Worm (Caenorhabditis elegans) whole organism, L1 larva: ENCODE results near the gene ceh-84.

ENCODE experiments used
- jun-1 ChIP-seq: fragments of 150-350 bp; optimal IDR thresholded peaks from 2 replicates; lab custom pipeline; 2014; ENCODE audit warnings: missing biosample characterization, missing genetic modification reagents, missing genetic modification characterization
- snpc-4 ChIP-seq: fragments of 150-350 bp; optimal IDR thresholded peaks from 2 replicates; lab custom pipeline; 2014; ENCODE audit warnings: missing biosample characterization, missing genetic modification characterization

DNA sequence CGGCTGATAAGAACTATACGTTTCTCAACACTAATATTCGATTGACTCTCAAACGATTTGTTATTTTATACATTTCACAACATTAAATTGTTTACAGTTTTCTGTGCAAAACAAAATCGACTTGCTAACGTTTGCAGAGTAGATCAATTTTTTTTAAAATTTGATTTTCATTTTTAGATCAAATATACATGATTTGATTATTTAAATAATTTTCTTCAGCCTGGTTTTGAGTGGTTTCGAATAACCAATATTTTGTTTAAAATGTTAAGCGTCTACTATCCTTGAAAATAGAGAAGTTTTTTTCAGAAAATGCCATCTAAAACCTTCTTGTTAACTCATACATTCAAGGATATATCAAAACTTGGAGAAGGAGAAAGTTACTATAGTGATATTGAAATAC, 6.9 kb downstream of the ceh-84 start, which contains the start of gene math-21:
- TF ChIP-seq snpc-4 (tag; lab: Kevin White, UChicago): no peak
- no peak for TF ChIP-seq jun-1
